Fruit fly (Drosophila melanogaster) whole organism, wandering third instar larva: Measurements from ENCODE around the gene CG32235.

Source experiments
- Dfd ChIP-seq: fragments of >200 bp; optimal IDR thresholded peaks from 2 replicates; lab custom pipeline; 2017; ENCODE audit warnings: missing biosample characterization, missing genetic modification characterization
- Mio ChIP-seq: sonication (Bioruptor generic); optimal IDR thresholded peaks from 2 replicates; lab custom pipeline; 2016; ENCODE audit warnings: missing biosample characterization, missing genetic modification characterization
- Myc ChIP-seq: fragments of >200 bp; optimal IDR thresholded peaks from 2 replicates; lab custom pipeline; 2017
- pan ChIP-seq: fragments of >200 bp; optimal IDR thresholded peaks from 2 replicates; lab custom pipeline; 2017
- sv ChIP-seq: fragments of 200-800 bp; sonication (Bioruptor generic); optimal IDR thresholded peaks from 3 replicates; lab custom pipeline; 2016; ENCODE audit warnings: missing biosample characterization, missing genetic modification characterization
- usp ChIP-seq: fragments of >200 bp; optimal IDR thresholded peaks from 2 replicates; lab custom pipeline; 2017; ENCODE audit warnings: missing biosample characterization, missing genetic modification characterization

- no peak for TF ChIP-seq Myc (lab: Kevin White, UChicago)
- TF ChIP-seq usp, result no peak
- TF ChIP-seq Mio (GFP tag; lab: Kevin White, UChicago), result no peak
- TF ChIP-seq Dfd (GFP tag; lab: Kevin White, UChicago), result no peak
- TF ChIP-seq pan (lab: Kevin White, UChicago), result no peak
- no peak for TF ChIP-seq sv (GFP tag; lab: Kevin White, UChicago)
Observed at dm6 chr3L:4852411-4853050, 7.7 kb downstream of the CG32235 start, which contains the start of gene CG32237.
